Worm (Caenorhabditis elegans) whole organism, young adult: ENCODE results near the gene ceh-14.

ENCODE experiments used
- F23B12.7 ChIP-seq: sonication (generic microtip); optimal IDR thresholded peaks from 2 replicates; lab custom pipeline; 2017; ENCODE audit warnings: missing genetic modification characterization, mild to moderate bottlenecking, missing compliant biosample characterization, antibody characterized with exemption, moderate library complexity; ENCODE audit not compliant: insufficient read depth
- F55B11.4 ChIP-seq: sonication (generic microtip); optimal IDR thresholded peaks from 2 replicates; lab custom pipeline; 2016; ENCODE audit warnings: missing compliant biosample characterization, missing genetic modification characterization, borderline replicate concordance; ENCODE audit not compliant: insufficient read depth
- K11D2.4 ChIP-seq: fragments of 200-800 bp; sonication (Bioruptor generic); IDR thresholded peaks from 2 replicates; pipeline ENCODE4 v1.3.6; 2022; ENCODE audit warnings: missing genetic modification reagents, missing genetic modification characterization, missing compliant biosample characterization
- T07F8.4 ChIP-seq: sonication (generic microtip); optimal IDR thresholded peaks from 2 replicates; lab custom pipeline; 2016; ENCODE audit warnings: mild to moderate bottlenecking, missing genetic modification characterization, moderate library complexity, missing compliant biosample characterization
- Y53G8AR.9 ChIP-seq: fragments of 200-800 bp; sonication (Bioruptor generic); conservative IDR thresholded peaks from 2 replicates; pipeline ENCODE4 v1.3.6; 2022; ENCODE audit warnings: missing genetic modification reagents, missing genetic modification characterization, missing compliant biosample characterization
- Y95B8A.8 ChIP-seq: fragments of 200-800 bp; sonication (Bioruptor generic); IDR thresholded peaks from 2 replicates; pipeline ENCODE4 v1.3.6; 2022; ENCODE audit warnings: missing genetic modification reagents, missing genetic modification characterization, missing compliant biosample characterization
- ZK185.1 ChIP-seq: sonication (generic microtip); optimal IDR thresholded peaks from 2 replicates; lab custom pipeline; 2016; ENCODE audit warnings: mild to moderate bottlenecking, missing genetic modification characterization, missing compliant biosample characterization; ENCODE audit not compliant: poor library complexity, severe bottlenecking
- attf-3 ChIP-seq: fragments of 200-800 bp; sonication (Bioruptor generic); conservative IDR thresholded peaks from 2 replicates; pipeline ENCODE4 v1.3.6; 2022; ENCODE audit warnings: missing genetic modification reagents, missing genetic modification characterization, missing compliant biosample characterization
- cebp-1 ChIP-seq, 2 experiments: fragments of 200-800 bp in 1 of 2; sonication (Bioruptor generic) in 1 of 2; sonication (generic microtip) in 1 of 2; IDR thresholded peaks in 1 of 2; optimal IDR thresholded peaks in 1 of 2; 2 replicates each; pipeline versions ENCODE4 v1.3.6 to Lab custom; 2017 to 2022; ENCODE audit warnings: missing compliant biosample characterization in 2 of 2, missing genetic modification characterization in 2 of 2, mild to moderate bottlenecking in 1 of 2, missing genetic modification reagents in 1 of 2, moderate library complexity in 1 of 2
- ceh-79 ChIP-seq: sonication (generic microtip); optimal IDR thresholded peaks from 2 replicates; lab custom pipeline; 2017; ENCODE audit warnings: mild to moderate bottlenecking, missing genetic modification characterization, missing compliant biosample characterization
- dpff-1 ChIP-seq: sonication (generic microtip); optimal IDR thresholded peaks from 2 replicates; lab custom pipeline; 2017; ENCODE audit warnings: mild to moderate bottlenecking, missing genetic modification characterization, missing compliant biosample characterization
- egl-18 ChIP-seq: fragments of 200-800 bp; sonication (Bioruptor generic); IDR thresholded peaks from 2 replicates; pipeline ENCODE4 v1.3.6; 2022; ENCODE audit warnings: missing genetic modification reagents, missing genetic modification characterization, missing compliant biosample characterization
- egrh-3 ChIP-seq: fragments of 200-800 bp; sonication (Bioruptor generic); IDR thresholded peaks from 2 replicates; pipeline ENCODE4 v1.3.6; 2022; ENCODE audit warnings: missing genetic modification reagents, missing genetic modification characterization, missing compliant biosample characterization
- ekl-4 ChIP-seq: fragments of 200-800 bp; sonication (Bioruptor generic); IDR thresholded peaks from 2 replicates; pipeline ENCODE4 v1.3.6; 2022; ENCODE audit warnings: missing genetic modification reagents, missing genetic modification characterization, missing compliant biosample characterization
- lag-1 ChIP-seq: fragments of 200-800 bp; sonication (Bioruptor generic); IDR thresholded peaks from 2 replicates; pipeline ENCODE4 v1.3.6; 2022; ENCODE audit warnings: missing genetic modification reagents, missing genetic modification characterization, missing compliant biosample characterization
- lin-40 ChIP-seq: sonication (generic microtip); optimal IDR thresholded peaks from 2 replicates; lab custom pipeline; 2016; ENCODE audit warnings: missing genetic modification characterization, mild to moderate bottlenecking, missing compliant biosample characterization, missing genotype, missing genetic modification reagents
- lir-1 ChIP-seq: fragments of 200-800 bp; sonication (Bioruptor generic); conservative IDR thresholded peaks from 2 replicates; pipeline ENCODE4 v1.3.6; 2022; ENCODE audit warnings: missing genetic modification reagents, missing genetic modification characterization, missing compliant biosample characterization
- madf-3 ChIP-seq: fragments of 200-800 bp; sonication (Bioruptor generic); IDR thresholded peaks from 2 replicates; pipeline ENCODE4 v1.3.6; 2022; ENCODE audit warnings: missing genetic modification reagents, missing genetic modification characterization, missing compliant biosample characterization
- mxl-1 ChIP-seq: sonication (generic microtip); optimal IDR thresholded peaks from 2 replicates; lab custom pipeline; 2016; ENCODE audit warnings: missing genetic modification characterization, missing compliant biosample characterization
- nhr-179 ChIP-seq: sonication (generic microtip); optimal IDR thresholded peaks from 2 replicates; lab custom pipeline; 2016; ENCODE audit warnings: mild to moderate bottlenecking, missing genetic modification characterization, missing compliant biosample characterization
- nhr-80 ChIP-seq: sonication (generic microtip); optimal IDR thresholded peaks from 2 replicates; lab custom pipeline; 2016; ENCODE audit warnings: missing genetic modification characterization, missing compliant biosample characterization
- snpc-4 ChIP-seq, 5 experiments: fragments of 150-350 bp in 1 of 5; sonication (generic microtip) in 4 of 5; optimal IDR thresholded peaks; 2 replicates each; lab custom pipeline; 2014 to 2018; ENCODE audit warnings: missing genetic modification characterization in 5 of 5, missing biosample characterization in 3 of 5, antibody characterized with exemption in 2 of 5, mild to moderate bottlenecking in 2 of 5, missing compliant biosample characterization in 2 of 5, missing genotype in 2 of 5, moderate library complexity in 2 of 5, missing genetic modification reagents in 1 of 5
- sptf-2 ChIP-seq: fragments of 200-800 bp; sonication (Bioruptor generic); optimal IDR thresholded peaks from 2 replicates; lab custom pipeline; 2018; ENCODE audit warnings: mild to moderate bottlenecking, missing genetic modification characterization, missing compliant biosample characterization
- tbx-9 ChIP-seq: sonication (generic microtip); optimal IDR thresholded peaks from 2 replicates; lab custom pipeline; 2016; ENCODE audit warnings: borderline replicate concordance, missing genetic modification characterization, inconsistent platforms, missing compliant biosample characterization
- tlf-1 ChIP-seq: fragments of 200-800 bp; sonication (Bioruptor generic); optimal IDR thresholded peaks from 2 replicates; lab custom pipeline; 2018; ENCODE audit warnings: mild to moderate bottlenecking, missing genetic modification characterization, missing compliant biosample characterization
- unc-130 ChIP-seq: sonication (generic microtip); optimal IDR thresholded peaks from 2 replicates; lab custom pipeline; 2016; ENCODE audit warnings: missing genetic modification reagents, missing genetic modification characterization, missing compliant biosample characterization
- ztf-18 ChIP-seq: sonication (generic microtip); optimal IDR thresholded peaks from 2 replicates; lab custom pipeline; 2016; ENCODE audit warnings: missing genotype, mild to moderate bottlenecking, missing genetic modification characterization, missing compliant biosample characterization
- ztf-26 ChIP-seq: sonication (generic microtip); optimal IDR thresholded peaks from 2 replicates; lab custom pipeline; 2017; ENCODE audit warnings: missing genetic modification characterization, missing compliant biosample characterization

ceh-14 gene

DNA sequence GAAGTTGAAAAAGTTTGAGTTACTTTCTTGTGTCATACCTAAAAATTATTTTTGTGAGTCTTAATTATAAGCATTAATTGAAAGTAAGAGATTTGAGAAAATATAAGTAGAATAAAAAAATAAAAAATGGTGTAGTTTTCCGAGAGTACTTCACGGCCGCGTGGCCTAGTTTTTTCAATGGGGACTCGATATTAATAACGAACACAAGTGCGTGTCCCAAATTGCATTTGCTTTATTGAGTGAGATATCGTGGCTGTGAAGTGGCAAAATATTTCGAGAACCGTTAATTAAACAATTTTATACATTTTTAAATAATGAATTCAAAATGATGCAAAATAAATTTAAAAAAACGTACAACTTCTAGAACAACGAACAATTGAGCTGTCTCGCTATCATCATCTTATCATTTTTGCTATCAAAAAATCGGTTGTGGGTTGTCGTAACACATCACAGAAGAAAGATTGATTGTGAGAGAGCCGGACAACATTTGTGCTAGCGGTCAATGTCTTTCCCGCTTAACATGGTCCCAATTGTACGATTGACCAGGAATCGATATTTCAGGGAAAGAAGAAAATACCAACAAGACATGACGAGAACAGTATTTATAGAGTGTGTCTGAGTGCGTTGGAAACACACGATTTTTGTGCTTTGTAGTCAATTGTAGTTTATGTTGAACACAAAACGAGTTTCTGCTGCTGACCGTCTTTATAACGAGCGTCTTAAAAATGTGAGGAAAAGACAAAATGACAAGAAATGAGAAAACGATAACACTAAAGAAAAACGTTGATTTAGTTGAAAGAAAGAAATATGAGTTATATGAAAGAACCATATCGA is 37.4 kb upstream of the ceh-14 start, which contains the start of gene apy-1:
TSS of gene apy-1 (minus strand) at position 38 of the 834 bp plus-strand sequence.
- TF ChIP-seq K11D2.4 (GFP tag; lab: Robert Waterston, UW) (0 out of 2 replicates have a peak, but pooled peaks have one; percentile 23), tbx-9 (tag; lab: Kevin White, UChicago) (no peak), lir-1 (GFP tag; lab: Robert Waterston, UW) (no peak), F23B12.7 (tag; lab: Kevin White, UChicago) (peak; percentile 10), egl-18 (GFP tag; lab: Robert Waterston, UW) (no peak), egrh-3 (GFP tag; lab: Robert Waterston, UW) (no peak), F55B11.4 (tag; lab: Kevin White, UChicago) (no peak), cebp-1 (GFP tag; IDR thresholded peaks at IDR 0.05; lab: Robert Waterston, UW) (no peak), cebp-1 (tag; optimal IDR thresholded peaks at IDR 0.05; lab: Kevin White, UChicago) (peak; percentile 21), unc-130 (peak; percentile 14), Y95B8A.8 (GFP tag; lab: Robert Waterston, UW) (no peak), lin-40 (peak; percentile 11), nhr-80 (tag; lab: Kevin White, UChicago) (peak; percentile 59), ZK185.1 (tag; lab: Kevin White, UChicago) (peak; percentile 30), ztf-26 (tag; lab: Kevin White, UChicago) (peak; percentile 14)

- TF ChIP-seq ceh-79 (tag; lab: Kevin White, UChicago), result no peak
- TF ChIP-seq cebp-1 (GFP tag; IDR thresholded peaks at IDR 0.05; lab: Robert Waterston, UW), result no peak
- no peak for TF ChIP-seq cebp-1 (tag; optimal IDR thresholded peaks at IDR 0.05; lab: Kevin White, UChicago)
- no peak for TF ChIP-seq T07F8.4 (tag; lab: Kevin White, UChicago)
- TF ChIP-seq ZK185.1 (tag; lab: Kevin White, UChicago), result no peak
- TF ChIP-seq mxl-1 (tag; lab: Kevin White, UChicago), result no peak
- 0 out of 2 replicates have a peak, but pooled peaks have one; percentile 47 for TF ChIP-seq Y53G8AR.9 (GFP tag; lab: Robert Waterston, UW)
- TF ChIP-seq lag-1 (GFP tag; lab: Robert Waterston, UW), result no peak
- no peak for TF ChIP-seq tlf-1
Measured at ce11 chrX:7568684-7569289, 36.3 kb upstream of the ceh-14 start.

- TF ChIP-seq attf-3 (GFP tag; lab: Robert Waterston, UW) (peak; percentile 86), sptf-2 (GFP tag; lab: Kevin White, UChicago) (no peak)
Measured at ce11 chrX:7565005-7565404, 32.5 kb upstream of the ceh-14 start, which contains the start of gene vps-52. Gene vps-52 (plus strand): TSS chrX:7565323.

- TF ChIP-seq ekl-4 (GFP tag; lab: Robert Waterston, UW) (no peak), dpff-1 (tag; lab: Kevin White, UChicago) (no peak), K11D2.4 (GFP tag; lab: Robert Waterston, UW) (no peak), madf-3 (GFP tag; lab: Robert Waterston, UW) (no peak), ztf-18 (tag; lab: Kevin White, UChicago) (no peak), nhr-179 (no peak), snpc-4 (GFP tag; optimal IDR thresholded peaks at IDR 0.05; lab: Kevin White, UChicago) (no peak), snpc-4 (tag; optimal IDR thresholded peaks at IDR 0.05; lab: Kevin White, UChicago) (no peak), nhr-80 (tag; lab: Kevin White, UChicago) (no peak)
Measured at ce11 chrX:7563425-7563824, 30.9 kb upstream of the ceh-14 start.
